Worm (Caenorhabditis elegans) whole organism, L4 larva: ENCODE results near the gene ref-2.

Source experiments
- F44E2.7 ChIP-seq: fragments of 200-800 bp; sonication (Bioruptor generic); IDR thresholded peaks from 2 replicates; pipeline ENCODE4 v2.1.2; 2022; ENCODE audit warnings: missing genetic modification characterization, missing compliant biosample characterization
- T26A8.4 ChIP-seq: fragments of 200-800 bp; sonication (Bioruptor generic); IDR thresholded peaks from 2 replicates; pipeline ENCODE4 v1.3.6; 2022; ENCODE audit warnings: missing genetic modification characterization, missing compliant biosample characterization
- Y75B8A.6 ChIP-seq: fragments of 200-800 bp; sonication (Bioruptor generic); IDR thresholded peaks from 2 replicates; pipeline ENCODE4 v1.3.6; 2022; ENCODE audit warnings: missing genetic modification reagents, missing genetic modification characterization, missing compliant biosample characterization
- aha-1 ChIP-seq: fragments of 150-350 bp; peaks from one replicate; lab custom pipeline; 2014; ENCODE audit warnings: missing biosample characterization, missing genetic modification characterization
- attf-4 ChIP-seq: sonication (generic microtip); optimal IDR thresholded peaks from 3 replicates; lab custom pipeline; 2017; ENCODE audit warnings: missing biosample characterization, missing genetic modification characterization
- ctbp-1 ChIP-seq: fragments of 200-800 bp; sonication (Bioruptor generic); IDR thresholded peaks from 2 replicates; pipeline ENCODE4 v1.3.6; 2022; ENCODE audit warnings: missing genetic modification reagents, missing genetic modification characterization, missing compliant biosample characterization
- daf-16 ChIP-seq, 3 experiments: sonication (generic microtip); optimal IDR thresholded peaks; 2 replicates each; lab custom pipeline; 2016 to 2017; ENCODE audit warnings: missing genetic modification characterization in 3 of 3, missing genetic modification reagents in 3 of 3, mild to moderate bottlenecking in 2 of 3, missing compliant biosample characterization in 2 of 3, missing biosample characterization in 1 of 3, moderate library complexity in 1 of 3
- daf-8 ChIP-seq: fragments of 200-800 bp; sonication (Bioruptor generic); IDR thresholded peaks from 2 replicates; pipeline ENCODE4 v1.3.6; 2022; ENCODE audit warnings: missing genetic modification characterization, missing compliant biosample characterization
- dmd-6 ChIP-seq: fragments of 200-800 bp; sonication (Bioruptor generic); IDR thresholded peaks from 2 replicates; pipeline ENCODE4 v1.3.6; 2022; ENCODE audit warnings: missing genetic modification reagents, missing genetic modification characterization, missing compliant biosample characterization
- dve-1 ChIP-seq: sonication (generic microtip); optimal IDR thresholded peaks from 2 replicates; lab custom pipeline; 2017; ENCODE audit warnings: antibody characterized with exemption, mild to moderate bottlenecking, missing genetic modification characterization, missing compliant biosample characterization; ENCODE audit not compliant: insufficient read depth
- egl-43 ChIP-seq: fragments of 200-800 bp; sonication (Bioruptor generic); IDR thresholded peaks from 2 replicates; pipeline ENCODE4 v1.3.6; 2022; ENCODE audit warnings: missing genetic modification reagents, missing genetic modification characterization, missing compliant biosample characterization
- fos-1 ChIP-seq: fragments of 150-350 bp; optimal IDR thresholded peaks from 2 replicates; lab custom pipeline; 2014; ENCODE audit warnings: missing biosample characterization, missing genetic modification characterization
- hlh-11 ChIP-seq: fragments of 200-800 bp; sonication (Bioruptor generic); optimal IDR thresholded peaks from 2 replicates; lab custom pipeline; 2018; ENCODE audit warnings: mild to moderate bottlenecking, missing genetic modification characterization, missing compliant biosample characterization
- hlh-30 ChIP-seq: sonication (generic microtip); optimal IDR thresholded peaks from 2 replicates; lab custom pipeline; 2017; ENCODE audit warnings: antibody characterized with exemption, mild to moderate bottlenecking, missing genetic modification characterization, missing compliant biosample characterization; ENCODE audit not compliant: insufficient read depth
- lin-1 ChIP-seq: fragments of 200-800 bp; sonication (Bioruptor generic); IDR thresholded peaks from 2 replicates; pipeline ENCODE4 v1.3.6; 2022; ENCODE audit warnings: missing genetic modification reagents, missing genetic modification characterization, missing compliant biosample characterization
- madf-5 ChIP-seq, 2 experiments: fragments of 200-800 bp; sonication (Bioruptor generic); IDR thresholded peaks; 2 replicates each; pipeline ENCODE4 v1.3.6; 2022; ENCODE audit warnings: missing compliant biosample characterization in 2 of 2, missing genetic modification characterization in 2 of 2
- madf-9 ChIP-seq: fragments of 200-800 bp; sonication (Bioruptor generic); conservative IDR thresholded peaks from 2 replicates; pipeline ENCODE4 v1.3.6; 2022; ENCODE audit warnings: missing genetic modification reagents, missing genetic modification characterization, missing compliant biosample characterization
- mes-2 ChIP-seq: sonication (generic microtip); optimal IDR thresholded peaks from 2 replicates; lab custom pipeline; 2016; ENCODE audit warnings: missing genotype, mild to moderate bottlenecking, missing genetic modification characterization, missing compliant biosample characterization; ENCODE audit not compliant: poor library complexity, severe bottlenecking
- nhr-102 ChIP-seq: sonication (generic microtip); optimal IDR thresholded peaks from 2 replicates; lab custom pipeline; 2016; ENCODE audit warnings: mild to moderate bottlenecking, missing genetic modification characterization, moderate library complexity, missing compliant biosample characterization
- nhr-111 ChIP-seq: fragments of 200-800 bp; sonication (Bioruptor generic); optimal IDR thresholded peaks from 2 replicates; lab custom pipeline; 2018; ENCODE audit warnings: mild to moderate bottlenecking, missing genetic modification characterization, missing compliant biosample characterization
- nhr-237 ChIP-seq: sonication (generic microtip); optimal IDR thresholded peaks from 2 replicates; lab custom pipeline; 2017; ENCODE audit warnings: missing biosample characterization, missing genetic modification characterization
- nhr-28 ChIP-seq: fragments of 150-350 bp; optimal IDR thresholded peaks from 2 replicates; lab custom pipeline; 2014; ENCODE audit warnings: missing biosample characterization, missing genetic modification characterization
- nhr-41 ChIP-seq: fragments of 200-800 bp; sonication (Bioruptor generic); IDR thresholded peaks from 2 replicates; pipeline ENCODE4 v1.3.6; 2022; ENCODE audit warnings: missing genetic modification reagents, missing genetic modification characterization, missing compliant biosample characterization
- nhr-48 ChIP-seq: sonication (generic microtip); optimal IDR thresholded peaks from 2 replicates; lab custom pipeline; 2016; ENCODE audit warnings: mild to moderate bottlenecking, missing genetic modification characterization, missing compliant biosample characterization
- nhr-77 ChIP-seq: fragments of 150-350 bp; optimal IDR thresholded peaks from 2 replicates; lab custom pipeline; 2014; ENCODE audit warnings: missing biosample characterization, missing genetic modification characterization
- php-3 ChIP-seq: fragments of 200-800 bp; sonication (Bioruptor generic); IDR thresholded peaks from 2 replicates; pipeline ENCODE4 v1.3.6; 2022; ENCODE audit warnings: missing genetic modification reagents, missing genetic modification characterization, missing compliant biosample characterization
- pqm-1 ChIP-seq: sonication (generic microtip); optimal IDR thresholded peaks from 2 replicates; lab custom pipeline; 2017; ENCODE audit warnings: missing biosample characterization, missing genetic modification characterization
- sdz-12 ChIP-seq: fragments of 200-800 bp; sonication (Bioruptor generic); optimal IDR thresholded peaks from 2 replicates; lab custom pipeline; 2018; ENCODE audit warnings: mild to moderate bottlenecking, missing genetic modification characterization, missing compliant biosample characterization
- spr-1 ChIP-seq: sonication (generic microtip); optimal IDR thresholded peaks from 2 replicates; lab custom pipeline; 2016; ENCODE audit warnings: mild to moderate bottlenecking, missing genetic modification characterization, missing compliant biosample characterization
- tag-97 ChIP-seq: fragments of 200-800 bp; sonication (Bioruptor generic); IDR thresholded peaks from 2 replicates; pipeline ENCODE4 v1.3.6; 2022; ENCODE audit warnings: missing genetic modification characterization, missing compliant biosample characterization
- tra-1 ChIP-seq: fragments of 200-800 bp; sonication (Bioruptor generic); IDR thresholded peaks from 2 replicates; pipeline ENCODE4 v1.3.6; 2022; ENCODE audit warnings: missing genetic modification reagents, missing genetic modification characterization, missing compliant biosample characterization
- unc-130 ChIP-seq: sonication (generic microtip); optimal IDR thresholded peaks from 2 replicates; lab custom pipeline; 2016; ENCODE audit warnings: missing genetic modification reagents, missing genetic modification characterization, missing compliant biosample characterization
- unc-39 ChIP-seq: sonication (generic microtip); optimal IDR thresholded peaks from 2 replicates; lab custom pipeline; 2017; ENCODE audit warnings: missing biosample characterization, missing genetic modification characterization
- unc-62 ChIP-seq, 3 experiments: fragments of 150-350 bp in 1 of 3; sonication (generic microtip); optimal IDR thresholded peaks in 2 of 3; peaks in 1 of 3; 1 replicate in 1 of 3; 2 replicates in 2 of 3; lab custom pipeline; 2014 to 2017; ENCODE audit warnings: missing biosample characterization in 3 of 3, missing genetic modification characterization in 3 of 3, missing genetic modification reagents in 3 of 3, missing genotype in 1 of 3
- zip-11 ChIP-seq: fragments of 200-800 bp; sonication (Bioruptor generic); IDR thresholded peaks from 2 replicates; pipeline ENCODE4 v1.3.6; 2022; ENCODE audit warnings: missing genetic modification characterization, missing compliant biosample characterization

The ref-2 gene

DNA sequence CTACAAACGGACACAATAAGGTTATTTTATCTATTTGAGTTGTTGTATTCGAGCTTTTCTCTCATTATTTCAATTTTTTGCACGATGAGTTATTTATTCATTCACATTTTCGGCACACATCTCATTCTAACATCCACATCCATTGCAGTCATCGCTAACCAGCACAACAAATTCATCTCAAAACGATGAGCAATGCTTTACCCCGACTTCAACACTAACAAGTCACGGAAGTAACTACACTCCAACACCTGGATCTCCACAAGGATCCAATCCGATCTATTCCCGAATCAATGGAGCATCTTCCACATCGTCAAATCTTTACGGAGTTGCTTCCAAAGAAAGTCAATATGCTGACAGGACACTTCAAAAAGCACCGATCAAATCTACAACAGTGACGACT is 19.9 kb upstream of the ref-2 start:
- TF ChIP-seq aha-1 (tag; lab: Kevin White, UChicago) = peak; percentile 72
- peak in 1 of 2 experiments; percentile 94 for TF ChIP-seq unc-62 (GFP tag; optimal IDR thresholded peaks at IDR 0.05 in 1 of 2; lab: Kevin White, UChicago)
- TF ChIP-seq unc-62 (tag; optimal IDR thresholded peaks at IDR 0.05; lab: Kevin White, UChicago) = no peak
- TF ChIP-seq nhr-111 (GFP tag; lab: Kevin White, UChicago) = no peak

DNA sequence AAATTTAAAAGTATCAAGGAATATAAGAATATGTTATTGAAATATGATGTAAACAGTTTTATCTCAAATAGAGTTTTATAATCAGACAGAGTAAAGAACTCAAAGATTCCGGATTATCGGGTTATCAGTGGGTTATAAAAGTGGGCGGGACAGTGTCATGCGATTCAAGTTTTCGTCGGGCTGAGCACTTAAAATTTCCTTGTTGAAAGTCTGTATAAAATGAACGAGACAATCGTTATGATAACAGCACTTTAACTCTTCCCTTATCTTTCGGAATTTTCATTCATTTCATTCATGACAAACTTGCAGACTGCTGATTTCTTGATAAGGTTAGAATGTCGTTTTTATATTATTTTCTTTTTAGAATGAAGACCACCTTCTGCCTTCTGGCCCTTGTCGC is 18.4 kb upstream of the ref-2 start, which contains the start of gene spp-14:
spp-14 (plus strand) TSS at position 365 of the 400 bp plus-strand sequence.
- TF ChIP-seq nhr-28 (tag; lab: Kevin White, UChicago) = peak; percentile 48
- peak; percentile 69 for TF ChIP-seq nhr-48 (tag; lab: Kevin White, UChicago)
- TF ChIP-seq hlh-30 (tag; lab: Kevin White, UChicago) = peak; percentile 42
- peak; percentile 79 for TF ChIP-seq dmd-6 (GFP tag; lab: Robert Waterston, UW)
- no peak for TF ChIP-seq madf-5 (GFP tag; IDR thresholded peaks at IDR 0.05; lab: Robert Waterston, UW)
- TF ChIP-seq daf-16 (GFP tag; optimal IDR thresholded peaks at IDR 0.05; lab: Kevin White, UChicago) = peak in 1 of 2 experiments; percentile 55
- TF ChIP-seq daf-16 (tag; optimal IDR thresholded peaks at IDR 0.05; lab: Kevin White, UChicago) = peak; percentile 94
- no peak for TF ChIP-seq nhr-41 (GFP tag; lab: Robert Waterston, UW)
- TF ChIP-seq tra-1 (GFP tag; lab: Robert Waterston, UW) = 0 out of 2 replicates have a peak, but pooled peaks have one; percentile 23
- TF ChIP-seq lin-1 = 0 out of 2 replicates have a peak, but pooled peaks have one; percentile 38
- TF ChIP-seq mes-2 (tag; lab: Kevin White, UChicago) = peak; percentile 27
- TF ChIP-seq sdz-12 (GFP tag; lab: Kevin White, UChicago) = no peak
- peak in 1 of 2 experiments; percentile 55 for TF ChIP-seq unc-62 (GFP tag; optimal IDR thresholded peaks at IDR 0.05 in 1 of 2; lab: Kevin White, UChicago)
- TF ChIP-seq unc-62 (tag; optimal IDR thresholded peaks at IDR 0.05; lab: Kevin White, UChicago) = no peak
- TF ChIP-seq hlh-11 (tag; lab: Kevin White, UChicago) = peak; percentile 81
- peak; percentile 28 for TF ChIP-seq nhr-102
- no peak for TF ChIP-seq spr-1 (tag; lab: Kevin White, UChicago)
- TF ChIP-seq Y75B8A.6 (GFP tag; lab: Robert Waterston, UW) = no peak
- TF ChIP-seq dve-1 (tag; lab: Kevin White, UChicago) = peak; percentile 96
- no peak for TF ChIP-seq daf-8 (GFP tag; lab: Robert Waterston, UW)
- TF ChIP-seq php-3 (GFP tag; lab: Robert Waterston, UW) = peak; percentile 89
- no peak for TF ChIP-seq ctbp-1 (GFP tag; lab: Robert Waterston, UW)
- peak; percentile 85 for TF ChIP-seq pqm-1 (tag; lab: Kevin White, UChicago)
- TF ChIP-seq nhr-77 (tag; lab: Kevin White, UChicago) = peak; percentile 55
- no peak for TF ChIP-seq madf-9 (GFP tag; lab: Robert Waterston, UW)

DNA sequence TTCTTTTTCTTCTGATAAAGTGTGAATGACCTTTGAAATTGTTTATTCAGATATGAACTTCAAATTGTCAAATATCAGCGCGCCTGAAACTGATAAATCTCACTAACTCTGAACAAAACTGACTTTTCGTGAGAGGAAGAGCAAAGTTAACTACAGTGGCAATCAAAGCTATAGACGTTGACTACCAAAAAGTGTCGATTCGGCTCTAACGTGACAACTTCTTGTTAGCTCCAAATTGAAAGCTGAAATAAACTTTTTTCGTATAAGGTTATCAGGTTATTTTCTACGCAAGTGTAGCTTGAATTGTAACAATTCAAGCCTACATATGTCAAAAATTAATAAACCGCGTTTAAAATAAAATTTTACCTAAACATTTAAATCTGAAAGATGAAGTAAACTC is 17.7 kb upstream of the ref-2 start:
- TF ChIP-seq attf-4 (tag; lab: Kevin White, UChicago) = no peak
- no peak for TF ChIP-seq F44E2.7 (GFP tag; lab: Robert Waterston, UW)
- no peak for TF ChIP-seq dmd-6 (GFP tag; lab: Robert Waterston, UW)
- TF ChIP-seq nhr-41 (GFP tag; lab: Robert Waterston, UW) = no peak
- no peak for TF ChIP-seq fos-1 (tag; lab: Kevin White, UChicago)
- TF ChIP-seq nhr-111 (GFP tag; lab: Kevin White, UChicago) = no peak
- no peak for TF ChIP-seq nhr-237
- TF ChIP-seq zip-11 = no peak
- no peak for TF ChIP-seq aha-1 (tag; lab: Kevin White, UChicago)
- no peak for TF ChIP-seq egl-43 (GFP tag; lab: Robert Waterston, UW)
- TF ChIP-seq unc-130 (GFP tag; lab: Kevin White, UChicago) = no peak
- no peak for TF ChIP-seq unc-39 (tag; lab: Kevin White, UChicago)
- TF ChIP-seq unc-62 (GFP tag; optimal IDR thresholded peaks at IDR 0.05 in 1 of 2; lab: Kevin White, UChicago) = no peak
- no peak for TF ChIP-seq unc-62 (tag; optimal IDR thresholded peaks at IDR 0.05; lab: Kevin White, UChicago)
- TF ChIP-seq tag-97 (GFP tag; lab: Robert Waterston, UW) = no peak
- TF ChIP-seq T26A8.4 (GFP tag; lab: Robert Waterston, UW) = no peak
- no peak for TF ChIP-seq tra-1 (GFP tag; lab: Robert Waterston, UW)
